Worm (Caenorhabditis elegans) whole organism, L3 larva: ENCODE measurements around the gene srh-16.

Experiments
- ama-1 ChIP-seq: fragments of 150-350 bp; optimal IDR thresholded peaks from 2 replicates; lab custom pipeline; 2018
- ceh-9 ChIP-seq: sonication (generic microtip); optimal IDR thresholded peaks from 2 replicates; lab custom pipeline; 2018; ENCODE audit warnings: missing biosample characterization, missing genetic modification characterization
- fkh-2 ChIP-seq: fragments of 150-350 bp; optimal IDR thresholded peaks from 2 replicates; lab custom pipeline; 2014; ENCODE audit warnings: missing biosample characterization, missing genetic modification reagents, missing genetic modification characterization
- lin-39 ChIP-seq: fragments of 150-350 bp; optimal IDR thresholded peaks from 2 replicates; lab custom pipeline; 2018; ENCODE audit warnings: missing biosample characterization, missing genetic modification reagents, missing genetic modification characterization
- nhr-11 ChIP-seq: fragments of 150-350 bp; optimal IDR thresholded peaks from 2 replicates; lab custom pipeline; 2014; ENCODE audit warnings: missing biosample characterization, missing genetic modification characterization
- nhr-12 ChIP-seq: fragments of 150-350 bp; optimal IDR thresholded peaks from 2 replicates; lab custom pipeline; 2014; ENCODE audit warnings: missing biosample characterization, missing genetic modification characterization
- nhr-237 ChIP-seq: fragments of 150-350 bp; optimal IDR thresholded peaks from 2 replicates; lab custom pipeline; 2014; ENCODE audit warnings: missing biosample characterization, missing genetic modification characterization
- nhr-77 ChIP-seq: fragments of 150-350 bp; optimal IDR thresholded peaks from 2 replicates; lab custom pipeline; 2014; ENCODE audit warnings: missing biosample characterization, missing genetic modification characterization
- pha-4 ChIP-seq: fragments of 150-350 bp; optimal IDR thresholded peaks from 2 replicates; lab custom pipeline; 2014; ENCODE audit warnings: missing biosample characterization, missing genetic modification reagents, missing genetic modification characterization
- unc-62 ChIP-seq: fragments of 150-350 bp; sonication (generic microtip); optimal IDR thresholded peaks from 4 replicates; lab custom pipeline; 2014; ENCODE audit warnings: missing biosample characterization, missing genetic modification reagents, missing genetic modification characterization
- zag-1 ChIP-seq: fragments of 150-350 bp; optimal IDR thresholded peaks from 2 replicates; lab custom pipeline; 2014; ENCODE audit warnings: missing biosample characterization, missing genetic modification characterization

DNA sequence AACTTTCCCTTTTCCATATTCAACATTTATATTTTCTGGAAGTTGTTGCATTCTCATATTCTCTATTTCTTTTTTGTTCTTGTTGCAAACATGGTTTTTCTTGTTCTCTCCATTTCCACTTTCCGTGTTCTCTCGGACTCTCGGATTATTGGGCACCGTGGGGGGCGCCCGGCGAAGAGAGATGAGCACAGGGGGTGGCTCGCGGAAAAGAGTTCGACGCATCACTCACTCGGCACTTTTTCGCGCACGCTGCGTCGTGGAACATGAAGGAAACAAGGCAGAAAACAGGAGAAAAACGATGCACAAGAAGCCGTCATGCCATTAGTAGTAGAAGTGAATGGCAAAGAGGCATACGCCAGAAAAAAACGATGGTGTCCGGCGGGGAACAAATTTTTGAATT lies 35.0 kb downstream of the srh-16 start:
- no peak for TF ChIP-seq ama-1 (lab: Kevin White, UChicago)
- no peak for TF ChIP-seq nhr-237 (tag; lab: Kevin White, UChicago)
- TF ChIP-seq lin-39 (tag; lab: Kevin White, UChicago) = peak; percentile 56
- TF ChIP-seq fkh-2 (tag; lab: Kevin White, UChicago) = no peak
- no peak for TF ChIP-seq nhr-11 (tag; lab: Kevin White, UChicago)
- no peak for TF ChIP-seq zag-1 (tag; lab: Kevin White, UChicago)
- no peak for TF ChIP-seq pha-4 (tag; lab: Kevin White, UChicago)
- no peak for TF ChIP-seq nhr-12 (tag; lab: Kevin White, UChicago)
- no peak for TF ChIP-seq ceh-9 (tag; lab: Kevin White, UChicago)
- no peak for TF ChIP-seq nhr-77 (tag; lab: Kevin White, UChicago)
- TF ChIP-seq unc-62 = no peak
